Worm (Caenorhabditis elegans): Measurements from ENCODE around the gene acs-4.

- TF ChIP-seq nhr-12 (tag; optimal IDR thresholded peaks at IDR 0.05) (no peak), snpc-4 (tag; optimal IDR thresholded peaks at IDR 0.05) (peak; percentile 88), ztf-11 (tag; optimal IDR thresholded peaks at IDR 0.05) (no peak), unc-62 (GFP tag; optimal IDR thresholded peaks at IDR 0.05) (peak; percentile 69), fos-1 (tag; optimal IDR thresholded peaks at IDR 0.05) (peak; percentile 34), R02D3.7 (tag; optimal IDR thresholded peaks at IDR 0.05) (peak; percentile 75), ztf-4 (tag; optimal IDR thresholded peaks at IDR 0.05) (no peak), nhr-25 (tag; optimal IDR thresholded peaks at IDR 0.05) (peak; percentile 87), ceh-16 (tag; optimal IDR thresholded peaks at IDR 0.05) (no peak), mdl-1 (tag; optimal IDR thresholded peaks at IDR 0.05) (peak; percentile 98), nhr-237 (tag; optimal IDR thresholded peaks at IDR 0.05) (no peak)
These were observed 12.0 kb upstream of the acs-4 start for ce11 chrIII:7155631-7156030.

Data from whole organism, L3 larva.